Worm (Caenorhabditis elegans) whole organism, L2 larva: Measurements from ENCODE around the gene F19C7.4.

Source experiments
- C34F6.9 ChIP-seq: fragments of 150-350 bp; optimal IDR thresholded peaks from 2 replicates; lab custom pipeline; 2014; ENCODE audit warnings: missing biosample characterization, missing genetic modification characterization
- F13H6.1 ChIP-seq: sonication (generic microtip); optimal IDR thresholded peaks from 2 replicates; lab custom pipeline; 2016; ENCODE audit warnings: missing genetic modification characterization, missing compliant biosample characterization
- R02D3.7 ChIP-seq: fragments of 150-350 bp; optimal IDR thresholded peaks from 2 replicates; lab custom pipeline; 2014; ENCODE audit warnings: missing biosample characterization, missing genetic modification characterization
- ZK546.5 ChIP-seq: sonication (generic microtip); optimal IDR thresholded peaks from 2 replicates; lab custom pipeline; 2017; ENCODE audit warnings: missing biosample characterization, missing genetic modification characterization
- alr-1 ChIP-seq: fragments of 150-350 bp; optimal IDR thresholded peaks from 2 replicates; lab custom pipeline; 2014; ENCODE audit warnings: missing biosample characterization, missing genetic modification characterization
- aly-2 ChIP-seq: fragments of 150-350 bp; optimal IDR thresholded peaks from 2 replicates; lab custom pipeline; 2014; ENCODE audit warnings: missing biosample characterization, missing genetic modification characterization
- ama-1 ChIP-seq: fragments of 150-350 bp; optimal IDR thresholded peaks from 2 replicates; lab custom pipeline; 2018; ENCODE audit warnings: inconsistent platforms
- blmp-1 ChIP-seq: sonication (generic microtip); optimal IDR thresholded peaks from 2 replicates; lab custom pipeline; 2017; ENCODE audit warnings: missing genetic modification characterization, mild to moderate bottlenecking, missing compliant biosample characterization, antibody characterized with exemption, moderate library complexity; ENCODE audit not compliant: insufficient read depth
- ceh-16 ChIP-seq: fragments of 150-350 bp; optimal IDR thresholded peaks from 2 replicates; lab custom pipeline; 2014; ENCODE audit warnings: missing biosample characterization, missing genetic modification characterization
- ceh-82 ChIP-seq: fragments of 150-350 bp; optimal IDR thresholded peaks from 2 replicates; lab custom pipeline; 2014; ENCODE audit warnings: missing biosample characterization, missing genetic modification characterization
- crh-2 ChIP-seq: sonication (generic microtip); optimal IDR thresholded peaks from 2 replicates; lab custom pipeline; 2017; ENCODE audit warnings: missing biosample characterization, missing genetic modification characterization
- elt-1 ChIP-seq: fragments of 150-350 bp; optimal IDR thresholded peaks from 2 replicates; lab custom pipeline; 2014; ENCODE audit warnings: missing biosample characterization, missing genetic modification characterization
- elt-3 ChIP-seq: sonication (generic microtip); optimal IDR thresholded peaks from 2 replicates; lab custom pipeline; 2017; ENCODE audit warnings: missing biosample characterization, missing genetic modification characterization
- fos-1 ChIP-seq: fragments of 150-350 bp; optimal IDR thresholded peaks from 2 replicates; lab custom pipeline; 2014; ENCODE audit warnings: missing biosample characterization, missing genetic modification characterization
- gmeb-1 ChIP-seq: fragments of 150-350 bp; optimal IDR thresholded peaks from 2 replicates; lab custom pipeline; 2014; ENCODE audit warnings: missing biosample characterization, missing genetic modification characterization
- lin-11 ChIP-seq: fragments of 150-350 bp; sonication (generic microtip); optimal IDR thresholded peaks from 2 replicates; lab custom pipeline; 2014; ENCODE audit warnings: missing biosample characterization, missing genetic modification characterization, inconsistent platforms, mixed read lengths
- lin-13 ChIP-seq: fragments of 150-350 bp; optimal IDR thresholded peaks from 2 replicates; lab custom pipeline; 2014; ENCODE audit warnings: missing biosample characterization, missing genetic modification reagents, missing genetic modification characterization
- lin-39 ChIP-seq: fragments of 150-350 bp; optimal IDR thresholded peaks from 2 replicates; lab custom pipeline; 2014; ENCODE audit warnings: missing biosample characterization, missing genetic modification reagents, missing genetic modification characterization
- lsy-2 ChIP-seq, 2 experiments: fragments of 150-350 bp in 1 of 2; sonication (generic microtip) in 1 of 2; optimal IDR thresholded peaks; 2 replicates each; lab custom pipeline; 2014 to 2017; ENCODE audit warnings: missing biosample characterization in 2 of 2, missing genetic modification characterization in 2 of 2
- mab-5 ChIP-seq: fragments of 150-350 bp; optimal IDR thresholded peaks from 2 replicates; lab custom pipeline; 2014; ENCODE audit warnings: missing biosample characterization, missing genetic modification characterization
- mbf-1 ChIP-seq: sonication (generic microtip); optimal IDR thresholded peaks from 2 replicates; lab custom pipeline; 2017; ENCODE audit warnings: missing biosample characterization, missing genetic modification characterization
- nhr-10 ChIP-seq: sonication (generic microtip); optimal IDR thresholded peaks from 2 replicates; lab custom pipeline; 2017; ENCODE audit warnings: missing biosample characterization, missing genetic modification characterization
- nhr-11 ChIP-seq: fragments of 150-350 bp; optimal IDR thresholded peaks from 2 replicates; lab custom pipeline; 2014; ENCODE audit warnings: missing biosample characterization, missing genetic modification characterization
- nhr-12 ChIP-seq: fragments of 150-350 bp; optimal IDR thresholded peaks from 2 replicates; lab custom pipeline; 2014; ENCODE audit warnings: missing biosample characterization, missing genetic modification characterization
- nhr-129 ChIP-seq: fragments of 150-350 bp; optimal IDR thresholded peaks from 2 replicates; lab custom pipeline; 2014; ENCODE audit warnings: missing biosample characterization, missing genetic modification characterization
- nhr-21 ChIP-seq: fragments of 150-350 bp; optimal IDR thresholded peaks from 2 replicates; lab custom pipeline; 2014; ENCODE audit warnings: missing biosample characterization, missing genetic modification characterization
- nhr-23 ChIP-seq: fragments of 150-350 bp; optimal IDR thresholded peaks from 2 replicates; lab custom pipeline; 2014; ENCODE audit warnings: missing biosample characterization, missing genetic modification reagents, missing genetic modification characterization
- nhr-237 ChIP-seq: fragments of 150-350 bp; optimal IDR thresholded peaks from 2 replicates; lab custom pipeline; 2014; ENCODE audit warnings: missing biosample characterization, missing genetic modification characterization
- nhr-25 ChIP-seq: fragments of 150-350 bp; sonication (generic microtip); optimal IDR thresholded peaks from 3 replicates; lab custom pipeline; 2014; ENCODE audit warnings: missing biosample characterization, missing genetic modification characterization
- nhr-6 ChIP-seq: fragments of 150-350 bp; optimal IDR thresholded peaks from 2 replicates; lab custom pipeline; 2014; ENCODE audit warnings: missing biosample characterization, missing genetic modification characterization
- peb-1 ChIP-seq: fragments of 150-350 bp; optimal IDR thresholded peaks from 2 replicates; lab custom pipeline; 2014; ENCODE audit warnings: missing biosample characterization, missing genetic modification characterization
- sem-4 ChIP-seq: fragments of 150-350 bp; optimal IDR thresholded peaks from 2 replicates; lab custom pipeline; 2014; ENCODE audit warnings: missing biosample characterization, missing genetic modification reagents, missing genetic modification characterization
- skn-1 ChIP-seq: sonication (generic microtip); optimal IDR thresholded peaks from 2 replicates; lab custom pipeline; 2017; ENCODE audit warnings: missing biosample characterization, missing genetic modification characterization
- sma-3 ChIP-seq: sonication (generic microtip); optimal IDR thresholded peaks from 2 replicates; lab custom pipeline; 2016; ENCODE audit warnings: missing genetic modification reagents, missing genetic modification characterization, missing compliant biosample characterization
- sma-9 ChIP-seq, 2 experiments: fragments of 150-350 bp in 1 of 2; sonication (generic microtip) in 1 of 2; optimal IDR thresholded peaks; 2 replicates each; lab custom pipeline; 2014 to 2016; ENCODE audit warnings: missing genetic modification characterization in 2 of 2, mild to moderate bottlenecking in 1 of 2, missing biosample characterization in 1 of 2, missing compliant biosample characterization in 1 of 2, missing genetic modification reagents in 1 of 2, moderate library complexity in 1 of 2
- snpc-4 ChIP-seq: fragments of 150-350 bp; optimal IDR thresholded peaks from 2 replicates; lab custom pipeline; 2014; ENCODE audit warnings: missing biosample characterization, missing genetic modification characterization
- unc-39 ChIP-seq: fragments of 150-350 bp; optimal IDR thresholded peaks from 2 replicates; lab custom pipeline; 2014; ENCODE audit warnings: missing biosample characterization, missing genetic modification characterization
- unc-55 ChIP-seq: fragments of 150-350 bp; sonication (generic microtip); optimal IDR thresholded peaks from 3 replicates; lab custom pipeline; 2014; ENCODE audit warnings: missing biosample characterization, missing genetic modification reagents, missing genetic modification characterization
- unc-62 ChIP-seq: fragments of 150-350 bp; optimal IDR thresholded peaks from 2 replicates; lab custom pipeline; 2014; ENCODE audit warnings: missing biosample characterization, missing genetic modification reagents, missing genetic modification characterization
- zag-1 ChIP-seq: fragments of 150-350 bp; optimal IDR thresholded peaks from 2 replicates; lab custom pipeline; 2014; ENCODE audit warnings: missing biosample characterization, missing genetic modification characterization
- ztf-1 ChIP-seq: fragments of 200-800 bp; sonication (Bioruptor generic); conservative IDR thresholded peaks from 2 replicates; pipeline ENCODE4 v1.3.6; 2022; ENCODE audit warnings: missing genetic modification characterization, missing compliant biosample characterization
- ztf-4 ChIP-seq: fragments of 150-350 bp; optimal IDR thresholded peaks from 2 replicates; lab custom pipeline; 2014; ENCODE audit warnings: missing biosample characterization, missing genetic modification characterization

Gene F19C7.4

ce11 chrIV:4650624-4651094 lies 48.0 kb downstream of the F19C7.4 start, which contains the start of gene ubc-9:
TSS of gene ubc-9 (plus strand) at chrIV:4651044.
- peak; percentile 74 for TF ChIP-seq ama-1
- peak; percentile 24 for TF ChIP-seq zag-1 (tag; lab: Kevin White, UChicago)
- no peak for TF ChIP-seq ceh-82 (tag; lab: Kevin White, UChicago)
- TF ChIP-seq lin-39 (tag; lab: Kevin White, UChicago): no peak
- TF ChIP-seq fos-1 (tag; lab: Kevin White, UChicago): peak; percentile 32
- TF ChIP-seq R02D3.7 (tag; lab: Kevin White, UChicago): no peak
- peak; percentile 76 for TF ChIP-seq C34F6.9 (tag; lab: Kevin White, UChicago)
- no peak for TF ChIP-seq nhr-10 (tag; lab: Kevin White, UChicago)
- TF ChIP-seq unc-62 (GFP tag; lab: Kevin White, UChicago): no peak
- TF ChIP-seq gmeb-1 (tag; lab: Kevin White, UChicago): peak; percentile 75
- TF ChIP-seq nhr-11: no peak
- no peak for TF ChIP-seq aly-2 (tag; lab: Kevin White, UChicago)
- TF ChIP-seq unc-55: peak; percentile 87
- TF ChIP-seq crh-2 (tag; lab: Kevin White, UChicago): peak; percentile 63
- no peak for TF ChIP-seq alr-1 (tag; lab: Kevin White, UChicago)
- TF ChIP-seq skn-1 (tag; lab: Kevin White, UChicago): peak; percentile 41
- no peak for TF ChIP-seq nhr-23 (tag; lab: Kevin White, UChicago)
- TF ChIP-seq F13H6.1 (tag; lab: Kevin White, UChicago): peak; percentile 81
- peak; percentile 49 for TF ChIP-seq sma-9 (GFP tag; optimal IDR thresholded peaks at IDR 0.05; lab: Kevin White, UChicago)
- TF ChIP-seq sma-9 (tag; optimal IDR thresholded peaks at IDR 0.05; lab: Kevin White, UChicago): no peak
- peak; percentile 55 for TF ChIP-seq nhr-25 (tag; lab: Kevin White, UChicago)
- TF ChIP-seq mbf-1 (tag; lab: Kevin White, UChicago): no peak
- no peak for TF ChIP-seq elt-1 (tag; lab: Kevin White, UChicago)
- TF ChIP-seq lin-13 (GFP tag; lab: Kevin White, UChicago): peak; percentile 89
- peak; percentile 63 for TF ChIP-seq ceh-16 (tag; lab: Kevin White, UChicago)
- TF ChIP-seq blmp-1 (tag; lab: Kevin White, UChicago): no peak
- TF ChIP-seq peb-1 (tag; lab: Kevin White, UChicago): no peak
- peak; percentile 61 to 79 for TF ChIP-seq lsy-2 (tag; optimal IDR thresholded peaks at IDR 0.05; lab: Kevin White, UChicago)
- peak; percentile 57 for TF ChIP-seq nhr-21
- TF ChIP-seq lin-11 (tag; lab: Kevin White, UChicago): peak; percentile 44
- TF ChIP-seq nhr-129 (tag; lab: Kevin White, UChicago): peak; percentile 78
- no peak for TF ChIP-seq ZK546.5
- no peak for TF ChIP-seq nhr-237
- peak; percentile 46 for TF ChIP-seq mab-5 (tag; lab: Kevin White, UChicago)
- peak; percentile 76 for TF ChIP-seq sma-3 (GFP tag; lab: Kevin White, UChicago)
- TF ChIP-seq, all 48 proteins: peak for 19

ce11 chrIV:4652365-4652844 lies 49.7 kb downstream of the F19C7.4 start, which contains the start of gene F29B9.5:
TSS of gene F29B9.5 (plus strand) at chrIV:4652415.
- TF ChIP-seq blmp-1 (tag; lab: Kevin White, UChicago) (no peak), nhr-25 (tag; lab: Kevin White, UChicago) (no peak), mab-5 (tag; lab: Kevin White, UChicago) (no peak), elt-3 (tag; lab: Kevin White, UChicago) (no peak), sma-9 (GFP tag; optimal IDR thresholded peaks at IDR 0.05; lab: Kevin White, UChicago) (no peak), sma-9 (tag; optimal IDR thresholded peaks at IDR 0.05; lab: Kevin White, UChicago) (no peak), nhr-23 (tag; lab: Kevin White, UChicago) (no peak), ceh-82 (tag; lab: Kevin White, UChicago) (no peak), ztf-4 (no peak), peb-1 (tag; lab: Kevin White, UChicago) (no peak), lin-11 (tag; lab: Kevin White, UChicago) (no peak)

- TF ChIP-seq snpc-4 (no peak), aly-2 (tag; lab: Kevin White, UChicago) (no peak), sem-4 (tag; lab: Kevin White, UChicago) (no peak), nhr-21 (no peak), nhr-25 (tag; lab: Kevin White, UChicago) (no peak), unc-39 (tag; lab: Kevin White, UChicago) (no peak), unc-62 (GFP tag; lab: Kevin White, UChicago) (no peak), nhr-12 (tag; lab: Kevin White, UChicago) (no peak), peb-1 (tag; lab: Kevin White, UChicago) (no peak), nhr-6 (tag; lab: Kevin White, UChicago) (no peak), mbf-1 (tag; lab: Kevin White, UChicago) (no peak), nhr-237 (no peak), elt-1 (tag; lab: Kevin White, UChicago) (no peak), ztf-1 (GFP tag; lab: Robert Waterston, UW) (no peak)
Observed at ce11 chrIV:4652962-4653361, 50.3 kb downstream of the F19C7.4 start, which contains the start of gene psr-1. TSS of gene psr-1 (plus strand) at chrIV:4653262.
